Fruit fly (Drosophila melanogaster) S2 (cell line): ENCODE results near the gene Clk.

Experiments
- CG8478 ChIP-seq: fragments of >200 bp; optimal IDR thresholded peaks from 2 replicates; lab custom pipeline; 2018
- CTCF ChIP-seq, 2 experiments: fragments of >200 bp; optimal IDR thresholded peaks; 2 replicates each; lab custom pipeline; 2018

The Clk gene

dm6 chr3L:7721527-7721926 is 53.9 kb downstream of the Clk start:
- TF ChIP-seq CTCF (optimal IDR thresholded peaks at IDR 0.05; lab: Kevin White, UChicago): no peak

- TF ChIP-seq CTCF (optimal IDR thresholded peaks at IDR 0.05; lab: Kevin White, UChicago) (no peak), CG8478 (lab: Kevin White, UChicago) (no peak)
Measured at dm6 chr3L:7719418-7719789, 56.0 kb downstream of the Clk start.

dm6 chr3L:7718561-7719417 is 56.6 kb downstream of the Clk start, which contains the start of gene Mcad:
Gene Mcad, plus strand, starts transcription at chr3L:7719350.
- TF ChIP-seq CG8478 (lab: Kevin White, UChicago) (no peak), CTCF (optimal IDR thresholded peaks at IDR 0.05; lab: Kevin White, UChicago) (no peak)

- TF ChIP-seq CTCF (optimal IDR thresholded peaks at IDR 0.05; lab: Kevin White, UChicago) (no peak), CG8478 (lab: Kevin White, UChicago) (no peak)
Measured at dm6 chr3L:7717863-7718560, 57.4 kb downstream of the Clk start, which contains the start of gene Ank2. Gene Ank2, minus strand, starts transcription at chr3L:7718395.

- TF ChIP-seq CG8478 (lab: Kevin White, UChicago) (no peak), CTCF (optimal IDR thresholded peaks at IDR 0.05; lab: Kevin White, UChicago) (no peak)
Measured at dm6 chr3L:7714301-7714946, 61.0 kb downstream of the Clk start.

- TF ChIP-seq CG8478 (lab: Kevin White, UChicago): no peak
- TF ChIP-seq CTCF (optimal IDR thresholded peaks at IDR 0.05; lab: Kevin White, UChicago): no peak
Measured at dm6 chr3L:7713378-7713777, 62.0 kb downstream of the Clk start.
